Worm (Caenorhabditis elegans): Measurements from ENCODE around the gene dyf-19.

Gene dyf-19

DNA sequence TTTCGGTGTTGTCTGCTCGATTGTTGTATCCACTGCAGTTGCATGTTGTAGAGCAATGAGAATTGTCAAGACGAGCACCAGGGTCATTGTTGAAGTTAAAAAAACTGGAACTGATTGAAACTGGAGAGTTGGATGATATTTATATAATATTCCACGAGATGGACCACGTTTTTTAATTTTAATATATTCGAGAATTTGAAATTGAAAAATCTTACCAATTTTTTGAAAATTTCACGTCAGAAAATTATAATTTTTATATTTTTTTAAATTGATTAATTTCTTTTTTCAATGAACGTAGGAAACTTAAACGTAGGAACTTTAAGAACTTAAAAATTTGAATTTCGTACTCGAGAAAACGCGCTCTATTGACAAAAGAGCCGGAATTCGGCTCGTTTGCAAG lies 7.7 kb downstream of the dyf-19 start, which contains the start of gene Y43F8C.5:
Gene Y43F8C.5 (minus strand): TSS at position 101 of the 400 bp plus-strand sequence.
- TF ChIP-seq zip-8 (tag; optimal IDR thresholded peaks at IDR 0.05) (no peak), ceh-83 (GFP tag; optimal IDR thresholded peaks at IDR 0.05) (no peak), drap-1 (GFP tag; optimal IDR thresholded peaks at IDR 0.05) (no peak), ham-2 (GFP tag; optimal IDR thresholded peaks at IDR 0.05) (no peak), bed-3 (GFP tag; optimal IDR thresholded peaks at IDR 0.05) (no peak), lin-13 (tag; optimal IDR thresholded peaks at IDR 0.05) (no peak), unc-39 (tag; optimal IDR thresholded peaks at IDR 0.05) (no peak), ces-1 (GFP tag; optimal IDR thresholded peaks at IDR 0.05) (no peak), ceh-43 (GFP tag; optimal IDR thresholded peaks at IDR 0.05) (no peak), mep-1 (tag; optimal IDR thresholded peaks at IDR 0.05) (no peak), M03D4.4 (tag; optimal IDR thresholded peaks at IDR 0.05) (no peak), unc-120 (tag; optimal IDR thresholded peaks at IDR 0.05; ENCODE audit: poor library complexity, severe bottlenecking) (no peak)

DNA sequence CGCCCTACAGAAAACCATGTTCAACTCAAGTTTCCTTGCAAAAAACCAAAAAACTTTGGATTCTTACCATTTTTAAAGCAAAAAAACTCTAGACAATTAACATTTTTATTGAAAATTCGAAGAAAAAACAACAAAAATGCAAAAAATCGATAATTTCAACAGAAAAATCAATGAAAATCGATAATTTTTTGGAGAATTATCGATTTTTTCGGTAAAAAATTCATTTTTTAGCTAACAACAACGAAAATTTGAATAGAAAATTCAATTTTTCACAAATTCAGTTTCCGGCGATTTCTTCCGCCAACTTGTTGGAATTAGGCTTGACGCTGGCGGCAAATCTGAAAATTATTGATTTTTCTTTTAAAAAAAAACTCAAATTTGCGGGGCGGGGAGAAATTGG lies 8.1 kb downstream of the dyf-19 start:
- no peak for TF ChIP-seq ceh-43 (GFP tag; optimal IDR thresholded peaks at IDR 0.05)
- no peak for TF ChIP-seq sptf-1 (tag; optimal IDR thresholded peaks at IDR 0.05)
- no peak for TF ChIP-seq M03D4.4 (tag; optimal IDR thresholded peaks at IDR 0.05)
- TF ChIP-seq cnd-1 (tag; optimal IDR thresholded peaks at IDR 0.05) = no peak
- TF ChIP-seq zip-8 (tag; optimal IDR thresholded peaks at IDR 0.05) = no peak
- no peak for TF ChIP-seq nhr-12 (tag; optimal IDR thresholded peaks at IDR 0.05)
- no peak for TF ChIP-seq lsy-2 (tag; optimal IDR thresholded peaks at IDR 0.05)
- no peak for TF ChIP-seq blmp-1 (tag; optimal IDR thresholded peaks at IDR 0.05)
- TF ChIP-seq ces-1 (GFP tag; optimal IDR thresholded peaks at IDR 0.05) = no peak
- no peak for TF ChIP-seq pha-4 (tag; optimal IDR thresholded peaks at IDR 0.05)
- no peak for TF ChIP-seq lin-13 (tag; optimal IDR thresholded peaks at IDR 0.05)
- TF ChIP-seq sem-2 (GFP tag; optimal IDR thresholded peaks at IDR 0.05) = no peak
- no peak for TF ChIP-seq tbx-8 (GFP tag; optimal IDR thresholded peaks at IDR 0.05)
- no peak for TF ChIP-seq mls-2 (tag; optimal IDR thresholded peaks at IDR 0.05)
- TF ChIP-seq unc-39 (tag; optimal IDR thresholded peaks at IDR 0.05) = no peak
- TF ChIP-seq ceh-39 (tag; optimal IDR thresholded peaks at IDR 0.05) = no peak

DNA sequence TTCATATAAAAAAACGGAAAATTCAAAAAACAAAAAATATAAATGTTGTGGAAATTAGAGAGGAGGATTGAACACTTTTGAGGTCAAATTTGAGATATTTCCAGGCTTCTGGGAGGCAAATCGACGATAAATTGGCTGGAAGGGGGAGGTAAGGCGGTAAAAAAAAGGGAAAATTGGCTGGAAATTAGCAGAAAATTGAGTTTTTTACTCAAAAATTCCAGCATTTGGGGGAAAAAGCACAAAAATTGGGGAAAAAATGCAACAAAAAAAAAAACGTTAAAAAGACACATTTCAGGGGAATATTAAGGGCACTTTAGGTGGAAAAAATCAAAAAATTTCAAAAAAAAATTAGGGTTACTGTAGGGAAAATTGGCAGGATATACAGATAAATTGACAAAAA lies 9.3 kb downstream of the dyf-19 start:
- TF ChIP-seq lsy-2 (tag; optimal IDR thresholded peaks at IDR 0.05) (no peak), bed-3 (GFP tag; optimal IDR thresholded peaks at IDR 0.05) (no peak), blmp-1 (tag; optimal IDR thresholded peaks at IDR 0.05) (no peak), lin-32 (GFP tag; optimal IDR thresholded peaks at IDR 0.05) (no peak), sptf-1 (tag; optimal IDR thresholded peaks at IDR 0.05) (peak; percentile 19), unc-120 (tag; optimal IDR thresholded peaks at IDR 0.05; ENCODE audit: poor library complexity, severe bottlenecking) (no peak)

DNA sequence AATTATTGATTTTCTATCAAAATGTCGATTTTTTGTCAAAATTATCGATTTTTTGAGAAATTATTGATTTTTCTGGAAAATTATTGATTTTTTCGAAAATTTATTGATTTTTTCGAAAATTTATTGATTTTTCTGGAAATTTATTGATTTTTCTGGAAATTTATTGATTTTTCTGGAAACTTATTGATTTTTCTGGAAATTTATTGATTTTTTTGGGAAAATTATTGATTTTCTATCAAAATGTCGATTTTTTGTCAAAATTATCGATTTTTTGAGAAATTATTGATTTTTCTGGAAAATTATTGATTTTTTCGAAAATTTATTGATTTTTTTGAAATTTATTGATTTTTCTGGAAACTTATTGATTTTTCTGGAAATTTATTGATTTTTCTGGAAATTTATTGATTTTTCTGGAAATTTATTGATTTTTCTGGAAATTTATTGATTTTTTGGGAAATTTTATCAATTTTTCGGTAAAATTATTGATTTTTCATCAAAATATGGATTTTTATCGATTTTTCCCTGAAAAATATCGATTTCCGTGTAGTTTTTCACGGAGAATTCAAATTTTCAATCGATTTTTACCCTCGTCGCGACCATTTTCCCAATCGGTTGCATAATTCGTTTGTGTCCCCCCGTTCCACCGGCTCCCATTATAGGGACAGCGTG lies 10.8 kb downstream of the dyf-19 start:
- peak; percentile 14 for TF ChIP-seq drap-1 (GFP tag; optimal IDR thresholded peaks at IDR 0.05)

DNA sequence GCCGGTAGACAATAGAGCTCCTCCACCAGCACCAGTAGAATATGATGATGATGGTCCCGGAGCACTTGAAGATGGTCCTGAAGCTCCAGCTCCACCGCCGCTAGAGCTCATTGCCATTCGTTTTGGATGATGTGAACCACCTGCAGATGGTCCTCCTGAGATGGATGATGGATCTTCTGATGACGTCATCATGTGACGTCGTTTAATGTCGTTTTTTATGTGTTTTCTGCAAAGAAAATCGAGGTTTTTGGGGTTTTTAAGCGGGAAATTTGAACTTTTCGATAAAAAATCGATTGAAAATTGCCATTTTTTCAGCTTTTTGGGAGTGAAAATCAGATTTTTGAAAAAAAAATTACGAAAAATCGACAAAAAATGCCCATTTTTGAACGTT lies 11.3 kb downstream of the dyf-19 start:
- TF ChIP-seq zip-8 (tag; optimal IDR thresholded peaks at IDR 0.05) (peak; percentile 93), mep-1 (tag; optimal IDR thresholded peaks at IDR 0.05) (no peak), drap-1 (GFP tag; optimal IDR thresholded peaks at IDR 0.05) (no peak), nhr-2 (tag; optimal IDR thresholded peaks at IDR 0.05) (no peak), sem-2 (GFP tag; optimal IDR thresholded peaks at IDR 0.05) (no peak), unc-39 (tag; optimal IDR thresholded peaks at IDR 0.05) (no peak)

DNA sequence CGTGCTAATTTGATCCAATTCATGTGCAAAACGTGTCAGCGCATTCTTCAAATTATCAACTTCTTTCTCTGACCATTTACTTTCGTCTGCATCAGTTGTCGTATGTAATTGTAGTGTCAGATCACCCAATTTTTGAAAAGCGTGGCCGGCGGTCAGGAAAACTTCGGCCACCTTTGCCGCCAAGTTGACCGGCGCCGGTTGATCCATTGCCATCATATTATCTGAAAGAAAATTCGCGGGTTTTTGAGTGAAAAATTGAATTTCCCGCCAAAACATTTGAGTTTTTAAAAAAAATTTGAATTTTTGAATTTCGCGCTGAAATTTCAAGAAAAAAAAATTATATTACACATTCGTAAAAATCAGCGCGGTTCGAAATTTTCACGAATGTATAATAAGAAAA lies 13.0 kb downstream of the dyf-19 start:
- no peak for TF ChIP-seq mls-2 (tag; optimal IDR thresholded peaks at IDR 0.05)
- TF ChIP-seq nhr-76 (tag; optimal IDR thresholded peaks at IDR 0.05) = no peak
- TF ChIP-seq ceh-39 (tag; optimal IDR thresholded peaks at IDR 0.05) = no peak
- no peak for TF ChIP-seq nhr-2 (tag; optimal IDR thresholded peaks at IDR 0.05)
- TF ChIP-seq mab-5 (tag; optimal IDR thresholded peaks at IDR 0.05) = no peak
- no peak for TF ChIP-seq sem-2 (GFP tag; optimal IDR thresholded peaks at IDR 0.05)
- TF ChIP-seq tbx-8 (GFP tag; optimal IDR thresholded peaks at IDR 0.05) = no peak
- no peak for TF ChIP-seq nhr-12 (tag; optimal IDR thresholded peaks at IDR 0.05)
- TF ChIP-seq M03D4.4 (tag; optimal IDR thresholded peaks at IDR 0.05) = no peak

DNA sequence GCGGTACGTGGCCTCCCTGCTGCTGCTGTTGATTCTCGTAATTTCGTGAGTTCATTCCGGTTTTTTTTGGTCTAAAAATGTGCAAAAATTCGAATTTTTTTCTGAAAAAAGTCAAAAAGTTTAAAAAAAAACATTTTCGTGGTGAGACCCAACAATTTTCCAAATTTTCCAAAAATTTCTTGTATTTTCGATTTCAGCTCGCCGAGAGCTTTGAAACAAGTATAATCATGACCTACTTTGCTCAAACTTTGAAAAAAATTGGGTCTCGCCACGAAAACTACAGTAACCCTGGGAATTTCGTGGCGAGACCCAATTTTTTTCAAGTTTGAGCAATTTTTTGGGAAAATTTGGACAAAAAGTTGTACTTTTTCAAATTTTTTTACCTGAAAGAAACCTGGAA lies 16.0 kb downstream of the dyf-19 start, which contains the start of gene Y43F8C.6:
Gene Y43F8C.6 (minus strand): TSS at position 101 of the 400 bp plus-strand sequence.
- no peak for TF ChIP-seq cnd-1 (tag; optimal IDR thresholded peaks at IDR 0.05)
- TF ChIP-seq bed-3 (GFP tag; optimal IDR thresholded peaks at IDR 0.05) = no peak
- no peak for TF ChIP-seq nhr-12 (tag; optimal IDR thresholded peaks at IDR 0.05)
- no peak for TF ChIP-seq snpc-4 (tag; optimal IDR thresholded peaks at IDR 0.05)
- no peak for TF ChIP-seq ztf-11 (tag; optimal IDR thresholded peaks at IDR 0.05)
- TF ChIP-seq ceh-43 (GFP tag; optimal IDR thresholded peaks at IDR 0.05) = no peak
- no peak for TF ChIP-seq ces-1 (GFP tag; optimal IDR thresholded peaks at IDR 0.05)
- TF ChIP-seq sem-2 (GFP tag; optimal IDR thresholded peaks at IDR 0.05) = no peak
- no peak for TF ChIP-seq nhr-2 (tag; optimal IDR thresholded peaks at IDR 0.05)
- TF ChIP-seq ceh-83 (GFP tag; optimal IDR thresholded peaks at IDR 0.05) = no peak
- TF ChIP-seq ceh-39 (tag; optimal IDR thresholded peaks at IDR 0.05) = no peak
- no peak for TF ChIP-seq zip-8 (tag; optimal IDR thresholded peaks at IDR 0.05)
- TF ChIP-seq tbx-8 (GFP tag; optimal IDR thresholded peaks at IDR 0.05) = no peak
- TF ChIP-seq sptf-1 (tag; optimal IDR thresholded peaks at IDR 0.05) = no peak
- TF ChIP-seq unc-62 (GFP tag; optimal IDR thresholded peaks at IDR 0.05) = no peak
- no peak for TF ChIP-seq pha-4 (tag; optimal IDR thresholded peaks at IDR 0.05)
- TF ChIP-seq unc-120 (tag; optimal IDR thresholded peaks at IDR 0.05; ENCODE audit: poor library complexity, severe bottlenecking) = no peak
- TF ChIP-seq blmp-1 (tag; optimal IDR thresholded peaks at IDR 0.05) = no peak

Measured in whole organism, mixed stage, embryonic.